Worm (Caenorhabditis elegans) whole organism, young adult: Measurements from ENCODE around the gene glb-24.
A peak's percentile ranks its signal among the peaks of the same experiment; 100 is the strongest.

Source experiments
- B0019.2 ChIP-seq: fragments of 200-800 bp; sonication (Bioruptor generic); conservative IDR thresholded peaks from 2 replicates; pipeline ENCODE4 v1.3.6; 2022; ENCODE audit warnings: missing genetic modification reagents, missing genetic modification characterization, missing compliant biosample characterization
- F33H1.4 ChIP-seq: fragments of 200-800 bp; sonication (Bioruptor generic); IDR thresholded peaks from 2 replicates; pipeline ENCODE4 v1.3.6; 2022; ENCODE audit warnings: missing genetic modification reagents, missing genetic modification characterization, missing compliant biosample characterization
- F52B5.7 ChIP-seq: sonication (generic microtip); optimal IDR thresholded peaks from 2 replicates; lab custom pipeline; 2016; ENCODE audit warnings: mild to moderate bottlenecking, missing genetic modification characterization, missing compliant biosample characterization
- K11D2.4 ChIP-seq: fragments of 200-800 bp; sonication (Bioruptor generic); IDR thresholded peaks from 2 replicates; pipeline ENCODE4 v1.3.6; 2022; ENCODE audit warnings: missing genetic modification reagents, missing genetic modification characterization, missing compliant biosample characterization
- K12H6.12 ChIP-seq: fragments of 200-800 bp; sonication (Bioruptor generic); optimal IDR thresholded peaks from 2 replicates; lab custom pipeline; 2018; ENCODE audit warnings: mild to moderate bottlenecking, missing genetic modification characterization, missing compliant biosample characterization
- Y53F4B.3 ChIP-seq: fragments of 200-800 bp; sonication (Bioruptor generic); IDR thresholded peaks from 2 replicates; pipeline ENCODE4 v1.3.6; 2022; ENCODE audit warnings: missing genetic modification reagents, missing genetic modification characterization, missing compliant biosample characterization
- Y56A3A.18 ChIP-seq: fragments of 200-800 bp; sonication (Bioruptor generic); IDR thresholded peaks from 2 replicates; pipeline ENCODE4 v1.3.6; 2022; ENCODE audit warnings: missing genetic modification reagents, missing genetic modification characterization, missing compliant biosample characterization
- ama-1 ChIP-seq, 3 experiments: fragments of 150-350 bp in 1 of 3; sonication (generic microtip) in 2 of 3; optimal IDR thresholded peaks; 2 replicates each; lab custom pipeline; 2014 to 2018; ENCODE audit warnings: missing biosample characterization in 2 of 3, missing genetic modification characterization in 2 of 3, missing genetic modification reagents in 2 of 3
- atf-7 ChIP-seq: sonication (generic microtip); optimal IDR thresholded peaks from 2 replicates; lab custom pipeline; 2017; ENCODE audit warnings: mild to moderate bottlenecking, missing genetic modification characterization, missing compliant biosample characterization
- cebp-2 ChIP-seq: fragments of 200-800 bp; sonication (Bioruptor generic); IDR thresholded peaks from 2 replicates; pipeline ENCODE4 v1.3.6; 2022; ENCODE audit warnings: missing genetic modification characterization, missing compliant biosample characterization
- ceh-100 ChIP-seq: fragments of 200-800 bp; sonication (Bioruptor generic); IDR thresholded peaks from 2 replicates; pipeline ENCODE4 v1.3.6; 2022; ENCODE audit warnings: missing genetic modification reagents, missing genetic modification characterization, missing compliant biosample characterization
- ceh-27 ChIP-seq: fragments of 200-800 bp; sonication (Bioruptor generic); optimal IDR thresholded peaks from 2 replicates; lab custom pipeline; 2018; ENCODE audit warnings: mild to moderate bottlenecking, missing genetic modification characterization, moderate library complexity, missing compliant biosample characterization
- ceh-40 ChIP-seq: fragments of 200-800 bp; sonication (Bioruptor generic); IDR thresholded peaks from 2 replicates; pipeline ENCODE4 v1.3.6; 2022; ENCODE audit warnings: missing genetic modification characterization, missing compliant biosample characterization
- ceh-58 ChIP-seq: fragments of 200-800 bp; sonication (Bioruptor generic); IDR thresholded peaks from 2 replicates; pipeline ENCODE4 v1.3.6; 2022; ENCODE audit warnings: missing genetic modification characterization, missing compliant biosample characterization
- ceh-91 ChIP-seq: fragments of 200-800 bp; sonication (Bioruptor generic); IDR thresholded peaks from 2 replicates; pipeline ENCODE4 v1.3.6; 2022; ENCODE audit warnings: missing genetic modification reagents, missing genetic modification characterization, missing compliant biosample characterization
- chd-7 ChIP-seq: sonication (generic microtip); optimal IDR thresholded peaks from 2 replicates; lab custom pipeline; 2016; ENCODE audit warnings: mild to moderate bottlenecking, missing genetic modification characterization, moderate library complexity, missing compliant biosample characterization
- dox-1 ChIP-seq: fragments of 200-800 bp; sonication (Bioruptor generic); IDR thresholded peaks from 2 replicates; pipeline ENCODE4 v1.3.6; 2022; ENCODE audit warnings: missing genetic modification reagents, missing genetic modification characterization, missing compliant biosample characterization
- efl-1 ChIP-seq: fragments of 150-350 bp; optimal IDR thresholded peaks from 2 replicates; lab custom pipeline; 2014; ENCODE audit warnings: missing biosample characterization, missing genetic modification reagents, missing genetic modification characterization
- egl-18 ChIP-seq: fragments of 200-800 bp; sonication (Bioruptor generic); IDR thresholded peaks from 2 replicates; pipeline ENCODE4 v1.3.6; 2022; ENCODE audit warnings: missing genetic modification reagents, missing genetic modification characterization, missing compliant biosample characterization
- egrh-3 ChIP-seq: fragments of 200-800 bp; sonication (Bioruptor generic); IDR thresholded peaks from 2 replicates; pipeline ENCODE4 v1.3.6; 2022; ENCODE audit warnings: missing genetic modification reagents, missing genetic modification characterization, missing compliant biosample characterization
- ets-4 ChIP-seq: fragments of 200-800 bp; sonication (Bioruptor generic); optimal IDR thresholded peaks from 2 replicates; lab custom pipeline; 2018; ENCODE audit warnings: mild to moderate bottlenecking, missing genetic modification characterization, missing compliant biosample characterization
- fkh-3 ChIP-seq: sonication (generic microtip); optimal IDR thresholded peaks from 2 replicates; lab custom pipeline; 2016; ENCODE audit warnings: mild to moderate bottlenecking, missing genetic modification characterization, missing compliant biosample characterization
- gei-17 ChIP-seq: fragments of 200-800 bp; sonication (Bioruptor generic); optimal IDR thresholded peaks from 2 replicates; lab custom pipeline; 2018; ENCODE audit warnings: mild to moderate bottlenecking, missing genetic modification characterization, missing compliant biosample characterization
- hrde-1 ChIP-seq: sonication (generic microtip); optimal IDR thresholded peaks from 2 replicates; lab custom pipeline; 2016; ENCODE audit warnings: missing genetic modification characterization, mild to moderate bottlenecking, missing compliant biosample characterization, moderate library complexity, missing genotype, missing genetic modification reagents, borderline replicate concordance
- lin-26 ChIP-seq: fragments of 200-800 bp; sonication (Bioruptor generic); IDR thresholded peaks from 2 replicates; pipeline ENCODE4 v1.3.6; 2022; ENCODE audit warnings: missing genetic modification reagents, missing genetic modification characterization, missing compliant biosample characterization
- lin-35 ChIP-seq, 3 experiments: fragments of 150-350 bp in 2 of 3; sonication (generic microtip) in 1 of 3; optimal IDR thresholded peaks; 2 replicates each; lab custom pipeline; 2014 to 2018; ENCODE audit warnings: missing biosample characterization in 3 of 3, missing genetic modification characterization in 3 of 3, missing genetic modification reagents in 3 of 3
- lin-40 ChIP-seq: sonication (generic microtip); optimal IDR thresholded peaks from 2 replicates; lab custom pipeline; 2016; ENCODE audit warnings: missing genetic modification characterization, mild to moderate bottlenecking, missing compliant biosample characterization, missing genotype, missing genetic modification reagents
- lir-1 ChIP-seq: fragments of 200-800 bp; sonication (Bioruptor generic); conservative IDR thresholded peaks from 2 replicates; pipeline ENCODE4 v1.3.6; 2022; ENCODE audit warnings: missing genetic modification reagents, missing genetic modification characterization, missing compliant biosample characterization
- madf-3 ChIP-seq: fragments of 200-800 bp; sonication (Bioruptor generic); IDR thresholded peaks from 2 replicates; pipeline ENCODE4 v1.3.6; 2022; ENCODE audit warnings: missing genetic modification reagents, missing genetic modification characterization, missing compliant biosample characterization
- madf-8 ChIP-seq: fragments of 200-800 bp; sonication (Bioruptor generic); conservative IDR thresholded peaks from 2 replicates; pipeline ENCODE4 v1.3.6; 2022; ENCODE audit warnings: missing genetic modification reagents, missing genetic modification characterization, missing compliant biosample characterization
- mcd-1 ChIP-seq: fragments of 200-800 bp; sonication (Bioruptor generic); IDR thresholded peaks from 2 replicates; pipeline ENCODE4 v1.3.6; 2022; ENCODE audit warnings: missing genetic modification reagents, missing genetic modification characterization, missing compliant biosample characterization
- mes-4 ChIP-seq: sonication (generic microtip); optimal IDR thresholded peaks from 2 replicates; lab custom pipeline; 2016; ENCODE audit warnings: missing genotype, missing genetic modification characterization, missing compliant biosample characterization
- mxl-1 ChIP-seq: sonication (generic microtip); optimal IDR thresholded peaks from 2 replicates; lab custom pipeline; 2016; ENCODE audit warnings: missing genetic modification characterization, missing compliant biosample characterization
- nfyb-1 ChIP-seq: fragments of 200-800 bp; sonication (Bioruptor generic); IDR thresholded peaks from 2 replicates; pipeline ENCODE4 v1.3.6; 2022; ENCODE audit warnings: missing genetic modification reagents, missing genetic modification characterization, missing compliant biosample characterization
- nhr-27 ChIP-seq: fragments of 200-800 bp; sonication (Bioruptor generic); optimal IDR thresholded peaks from 2 replicates; lab custom pipeline; 2018; ENCODE audit warnings: mild to moderate bottlenecking, missing genetic modification characterization, moderate library complexity, missing compliant biosample characterization
- nhr-80 ChIP-seq: sonication (generic microtip); optimal IDR thresholded peaks from 2 replicates; lab custom pipeline; 2016; ENCODE audit warnings: missing genetic modification characterization, missing compliant biosample characterization
- nhr-90 ChIP-seq: sonication (generic microtip); optimal IDR thresholded peaks from 2 replicates; lab custom pipeline; 2016; ENCODE audit warnings: missing genotype, mild to moderate bottlenecking, missing genetic modification characterization, missing compliant biosample characterization
- rec-8 ChIP-seq, 2 experiments: sonication (generic microtip); optimal IDR thresholded peaks; 2 replicates each; lab custom pipeline; 2016; ENCODE audit warnings: mild to moderate bottlenecking in 2 of 2, missing genetic modification characterization in 2 of 2, missing genetic modification reagents in 2 of 2, missing genotype in 2 of 2, missing biosample characterization in 1 of 2, missing compliant biosample characterization in 1 of 2, moderate library complexity in 1 of 2
- rpc-1 ChIP-seq, 2 experiments: fragments of 150-350 bp in 1 of 2; sonication (generic microtip) in 1 of 2; optimal IDR thresholded peaks; 2 replicates each; lab custom pipeline; 2014 to 2018; ENCODE audit warnings: missing biosample characterization in 1 of 2, missing genetic modification characterization in 1 of 2, missing genetic modification reagents in 1 of 2, missing genotype in 1 of 2
- sea-2 ChIP-seq: fragments of 200-800 bp; sonication (Bioruptor generic); IDR thresholded peaks from 2 replicates; pipeline ENCODE4 v1.3.6; 2022; ENCODE audit warnings: missing genetic modification characterization, missing compliant biosample characterization
- sptf-2 ChIP-seq: fragments of 200-800 bp; sonication (Bioruptor generic); optimal IDR thresholded peaks from 2 replicates; lab custom pipeline; 2018; ENCODE audit warnings: mild to moderate bottlenecking, missing genetic modification characterization, missing compliant biosample characterization
- ztf-22 ChIP-seq: fragments of 200-800 bp; sonication (Bioruptor generic); optimal IDR thresholded peaks from 2 replicates; lab custom pipeline; 2018; ENCODE audit warnings: mild to moderate bottlenecking, missing genetic modification characterization, moderate library complexity, missing compliant biosample characterization

The glb-24 gene

DNA sequence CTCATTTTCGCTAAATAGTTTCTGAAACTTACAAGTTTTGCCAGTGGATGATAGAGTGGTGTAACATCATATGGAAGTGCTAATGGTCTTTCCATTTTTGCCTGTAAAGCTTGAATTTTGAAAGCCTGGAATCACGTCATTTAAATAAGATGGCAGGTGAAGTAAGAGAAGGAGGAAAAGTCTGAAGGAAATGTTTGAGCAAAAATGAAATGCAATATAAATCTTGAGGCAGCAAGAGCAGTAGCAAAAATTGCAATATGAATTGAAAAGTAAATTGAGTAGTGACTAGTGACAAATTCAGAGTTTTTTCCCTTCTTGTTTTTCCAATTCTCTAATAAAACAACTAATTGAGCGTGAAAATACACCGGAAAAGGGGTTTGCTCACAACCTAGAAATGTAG is at the start of gene glb-24:
TSS of gene glb-24 (minus strand) at position 101 of the 400 bp plus-strand sequence.
- no peak for TF ChIP-seq sptf-2 (GFP tag; lab: Kevin White, UChicago)
- TF ChIP-seq K11D2.4 (GFP tag; lab: Robert Waterston, UW), result no peak
- no peak for TF ChIP-seq ama-1 (optimal IDR thresholded peaks at IDR 0.05; lab: Kevin White, UChicago)
- TF ChIP-seq ama-1 (GFP tag; optimal IDR thresholded peaks at IDR 0.05; lab: Kevin White, UChicago), result no peak
- no peak for TF ChIP-seq sea-2 (GFP tag; lab: Robert Waterston, UW)
- TF ChIP-seq Y56A3A.18 (GFP tag; lab: Robert Waterston, UW), result no peak
- TF ChIP-seq ceh-27 (GFP tag; lab: Kevin White, UChicago), result no peak
- no peak for TF ChIP-seq fkh-3 (tag; lab: Kevin White, UChicago)
- no peak for TF ChIP-seq gei-17 (GFP tag; lab: Kevin White, UChicago)
- TF ChIP-seq lin-40 (tag; lab: Kevin White, UChicago), result no peak
- TF ChIP-seq mes-4 (tag; lab: Kevin White, UChicago), result no peak
- no peak for TF ChIP-seq ceh-91 (GFP tag; lab: Robert Waterston, UW)
- TF ChIP-seq hrde-1 (tag; lab: Kevin White, UChicago), result no peak
- no peak for TF ChIP-seq chd-7 (tag; lab: Kevin White, UChicago)
- no peak for TF ChIP-seq nfyb-1 (GFP tag; lab: Robert Waterston, UW)
- no peak for TF ChIP-seq egrh-3 (GFP tag; lab: Robert Waterston, UW)
- no peak for TF ChIP-seq egl-18
- TF ChIP-seq madf-3, result no peak
- TF ChIP-seq ceh-100, result no peak
- TF ChIP-seq Y53F4B.3, result no peak
- TF ChIP-seq lin-26 (GFP tag; lab: Robert Waterston, UW), result no peak

DNA sequence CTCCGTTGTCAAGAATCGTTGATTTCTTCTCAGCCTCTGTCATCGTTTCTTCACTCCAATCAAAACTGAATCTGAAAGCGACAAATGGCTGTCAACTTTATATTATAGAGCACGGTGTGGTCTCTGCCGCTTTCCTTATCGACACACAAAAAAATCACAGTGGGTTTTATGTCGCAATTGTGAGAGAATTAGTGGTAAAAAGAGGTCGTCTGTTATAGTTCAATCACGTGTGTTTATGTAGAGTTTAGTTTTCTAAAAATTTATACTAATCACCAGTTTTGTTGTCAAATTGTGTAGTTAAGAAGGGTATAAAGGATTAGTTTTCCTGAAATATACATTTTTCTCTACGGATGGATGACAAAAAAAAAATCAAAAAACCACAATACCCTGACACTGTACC is 49.2 kb upstream of the glb-24 start, which contains the start of gene T16G1.7:
TSS of gene T16G1.7 (minus strand) at position 137 of the 400 bp plus-strand sequence.
- TF ChIP-seq ets-4 (GFP tag; lab: Kevin White, UChicago) (peak; percentile 68), ztf-22 (peak; percentile 30), nhr-80 (tag; lab: Kevin White, UChicago) (peak; percentile 98), atf-7 (tag; lab: Kevin White, UChicago) (peak; percentile 12), dox-1 (GFP tag; lab: Robert Waterston, UW) (peak; percentile 59; the same call in 1 of the 2 replicates), nhr-90 (peak; percentile 29), mxl-1 (tag; lab: Kevin White, UChicago) (no peak), F33H1.4 (no peak), rpc-1 (optimal IDR thresholded peaks at IDR 0.05; lab: Kevin White, UChicago) (no peak), rpc-1 (tag; optimal IDR thresholded peaks at IDR 0.05; lab: Kevin White, UChicago) (no peak)

DNA sequence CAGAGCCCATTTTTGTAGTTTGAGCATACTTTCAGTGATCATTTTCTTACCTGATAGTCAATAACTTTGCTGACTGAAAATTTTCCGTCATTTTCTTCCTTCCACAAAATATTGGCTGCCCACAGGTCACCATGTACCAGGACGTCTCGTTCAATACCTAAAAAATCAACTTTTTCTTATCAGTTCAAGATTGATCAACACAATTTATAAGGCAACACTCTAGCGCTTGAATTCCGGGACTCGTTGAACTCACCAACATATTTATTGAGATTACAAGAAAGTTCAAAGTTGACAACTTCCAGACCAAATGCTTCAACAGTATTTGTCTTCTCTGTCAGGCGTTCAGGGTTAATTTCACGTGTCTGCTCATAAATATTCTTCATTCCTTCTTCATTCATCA is 47.9 kb upstream of the glb-24 start:
- TF ChIP-seq ceh-58 (no peak), nhr-80 (tag; lab: Kevin White, UChicago) (peak; percentile 78)

DNA sequence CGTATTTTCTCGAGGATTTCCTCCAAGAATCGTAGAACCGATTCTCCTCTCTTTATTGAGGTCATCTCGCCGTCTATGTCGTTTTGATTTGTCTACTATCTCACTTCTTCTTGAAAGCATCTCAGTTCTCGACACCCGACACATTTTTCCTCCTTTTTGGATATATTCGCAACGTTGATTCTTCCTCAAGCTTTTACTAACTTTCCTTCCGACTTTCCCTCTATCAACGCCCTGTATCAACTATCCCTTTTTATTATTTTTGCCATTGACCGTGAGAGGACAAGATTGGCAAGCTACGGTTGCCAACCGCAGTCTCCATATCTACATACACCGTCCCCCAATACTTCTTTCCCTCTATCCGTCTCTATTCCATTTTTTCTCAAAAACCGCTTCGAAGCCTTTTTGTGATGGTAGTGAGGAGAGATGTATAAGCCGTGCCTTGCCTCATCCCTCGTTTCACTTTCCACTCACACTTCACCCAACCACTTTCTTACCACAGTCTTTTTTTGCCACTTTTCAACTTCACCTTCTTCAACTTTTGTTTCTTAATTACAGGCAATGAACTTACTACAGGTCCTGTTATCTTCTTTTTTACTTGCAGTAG is 43.3 kb upstream of the glb-24 start, which contains the start of gene T16G1.2:
TSS of gene T16G1.2 (plus strand) at position 554 of the 604 bp plus-strand sequence.
- no peak for TF ChIP-seq mcd-1 (GFP tag; lab: Robert Waterston, UW)
- TF ChIP-seq madf-8 (GFP tag; lab: Robert Waterston, UW), result no peak
- no peak for TF ChIP-seq nhr-27 (tag; lab: Kevin White, UChicago)
- no peak for TF ChIP-seq ceh-40 (GFP tag; lab: Robert Waterston, UW)
- TF ChIP-seq K12H6.12 (tag; lab: Kevin White, UChicago), result no peak
- TF ChIP-seq cebp-2 (GFP tag; lab: Robert Waterston, UW), result no peak
- no peak for TF ChIP-seq F52B5.7 (tag; lab: Kevin White, UChicago)
- no peak for TF ChIP-seq nhr-90
- TF ChIP-seq lin-35 (GFP tag; optimal IDR thresholded peaks at IDR 0.05; lab: Kevin White, UChicago), result no peak
- TF ChIP-seq B0019.2 (GFP tag; lab: Robert Waterston, UW), result no peak
- TF ChIP-seq mxl-1 (tag; lab: Kevin White, UChicago), result no peak
- no peak for TF ChIP-seq lir-1 (GFP tag; lab: Robert Waterston, UW)
- no peak for TF ChIP-seq F33H1.4
- TF ChIP-seq rec-8 (tag; optimal IDR thresholded peaks at IDR 0.05; lab: Kevin White, UChicago), result no peak
- no peak for TF ChIP-seq K11D2.4 (GFP tag; lab: Robert Waterston, UW)
- TF ChIP-seq efl-1 (GFP tag; lab: Kevin White, UChicago), result no peak
